Fruit fly (Drosophila melanogaster) whole organism, embryonic: ENCODE measurements around the gene PolE2.

ENCODE experiments used
- Abd-B ChIP-seq: fragments of 200-800 bp; sonication (Bioruptor generic); optimal IDR thresholded peaks from 2 replicates; lab custom pipeline; 2018; ENCODE audit warnings: missing biosample characterization, mild to moderate bottlenecking, missing genetic modification characterization, moderate library complexity
- Aef1 ChIP-seq: fragments of 200-800 bp; sonication (Bioruptor generic); IDR thresholded peaks from 3 replicates; pipeline ENCODE4 v1.3.6; 2022; ENCODE audit warnings: missing biosample characterization, missing genetic modification characterization
- B-H1 ChIP-seq: fragments of 200-800 bp; sonication (Bioruptor generic); IDR thresholded peaks from 3 replicates; pipeline ENCODE4 v1.3.6; 2022; ENCODE audit warnings: missing biosample characterization, missing genetic modification characterization
- CG10147 ChIP-seq: fragments of 200-800 bp; sonication (Bioruptor generic); optimal IDR thresholded peaks from 2 replicates; lab custom pipeline; 2019; ENCODE audit warnings: missing biosample characterization, mild to moderate bottlenecking, missing genetic modification characterization, moderate library complexity
- CG10366 ChIP-seq: fragments of 200-800 bp; sonication (Bioruptor generic); IDR thresholded peaks from 2 replicates; pipeline ENCODE4 v1.3.6; 2022; ENCODE audit warnings: missing biosample characterization, missing genetic modification characterization
- CG11093 ChIP-seq: fragments of 200-800 bp; sonication (Bioruptor generic); IDR thresholded peaks from 3 replicates; pipeline ENCODE4 v1.3.6; 2022; ENCODE audit warnings: missing biosample characterization, missing genetic modification characterization
- CG11398 ChIP-seq: fragments of 200-800 bp; sonication (Bioruptor generic); optimal IDR thresholded peaks from 2 replicates; lab custom pipeline; 2016; ENCODE audit warnings: missing biosample characterization, missing genetic modification characterization
- CG16779 ChIP-seq: fragments of 200-800 bp; sonication (Bioruptor generic); IDR thresholded peaks from 2 replicates; pipeline ENCODE4 v1.3.6; 2022; ENCODE audit warnings: missing biosample characterization, missing genetic modification characterization
- CG17385 ChIP-seq: fragments of 200-800 bp; sonication (Bioruptor generic); optimal IDR thresholded peaks from 3 replicates; lab custom pipeline; 2018; ENCODE audit warnings: missing biosample characterization, mild to moderate bottlenecking, missing genetic modification characterization
- CG17829 ChIP-seq: fragments of 200-800 bp; optimal IDR thresholded peaks from 2 replicates; lab custom pipeline; 2019; ENCODE audit warnings: missing biosample characterization, mild to moderate bottlenecking, missing genetic modification characterization, moderate library complexity
- CG30403 ChIP-seq: fragments of 200-800 bp; sonication (Bioruptor generic); optimal IDR thresholded peaks from 3 replicates; lab custom pipeline; 2016; ENCODE audit warnings: missing biosample characterization, missing genetic modification characterization
- CG4328 ChIP-seq: fragments of 200-800 bp; sonication (Bioruptor generic); optimal IDR thresholded peaks from 3 replicates; lab custom pipeline; 2017; ENCODE audit warnings: missing biosample characterization, missing genetic modification reagents, missing genetic modification characterization
- CG6254 ChIP-seq: fragments of 200-800 bp; sonication (Bioruptor generic); optimal IDR thresholded peaks from 3 replicates; lab custom pipeline; 2017; ENCODE audit warnings: mild to moderate bottlenecking, missing biosample characterization, missing genetic modification reagents, missing genetic modification characterization
- CG6813 ChIP-seq: fragments of 200-800 bp; sonication (Bioruptor generic); optimal IDR thresholded peaks from 2 replicates; lab custom pipeline; 2017; ENCODE audit warnings: missing biosample characterization, missing genetic modification characterization, mild to moderate bottlenecking, moderate library complexity, missing genetic modification reagents
- CG8359 ChIP-seq: fragments of 200-800 bp; sonication (Bioruptor generic); optimal IDR thresholded peaks from 2 replicates; lab custom pipeline; 2017; ENCODE audit warnings: missing biosample characterization, mild to moderate bottlenecking, missing genetic modification characterization, borderline replicate concordance
- Dref ChIP-seq: fragments of 200-800 bp; sonication (Bioruptor generic); IDR thresholded peaks from 2 replicates; pipeline ENCODE4 v1.3.6; 2022; ENCODE audit warnings: missing biosample characterization, missing genetic modification characterization
- E2f2 ChIP-seq: fragments of 200-800 bp; sonication (Bioruptor generic); IDR thresholded peaks from 2 replicates; pipeline ENCODE4 v1.3.6; 2022; ENCODE audit warnings: missing biosample characterization, missing genetic modification characterization
- Fer1 ChIP-seq: fragments of 200-800 bp; sonication (Bioruptor generic); optimal IDR thresholded peaks from 2 replicates; lab custom pipeline; 2017; ENCODE audit warnings: missing biosample characterization, mild to moderate bottlenecking, missing genetic modification characterization
- GATAe ChIP-seq: fragments of 200-800 bp; sonication (Bioruptor generic); conservative IDR thresholded peaks from 2 replicates; pipeline ENCODE4 v1.3.6; 2022; ENCODE audit warnings: missing biosample characterization, missing genetic modification characterization
- Gsc ChIP-seq: fragments of 200-800 bp; sonication (Bioruptor generic); IDR thresholded peaks from 2 replicates; pipeline ENCODE4 v1.3.6; 2022; ENCODE audit warnings: missing biosample characterization, missing genetic modification characterization
- HLH4C ChIP-seq: fragments of 200-800 bp; sonication (Bioruptor generic); IDR thresholded peaks from 3 replicates; pipeline ENCODE4 v1.3.6; 2022; ENCODE audit warnings: missing biosample characterization, missing genetic modification characterization; ENCODE audit not compliant: partially characterized antibody
- Hr3 ChIP-seq: fragments of 200-800 bp; sonication (Bioruptor generic); optimal IDR thresholded peaks from 3 replicates; lab custom pipeline; 2016; ENCODE audit warnings: missing biosample characterization, missing genetic modification characterization
- Jarid2 ChIP-seq: fragments of 200-800 bp; sonication (Bioruptor generic); optimal IDR thresholded peaks from 3 replicates; lab custom pipeline; 2017; ENCODE audit warnings: mild to moderate bottlenecking, missing biosample characterization, missing genetic modification reagents, missing genetic modification characterization
- Lim3 ChIP-seq: fragments of 200-800 bp; sonication (Bioruptor generic); IDR thresholded peaks from 2 replicates; pipeline ENCODE4 v1.3.6; 2022; ENCODE audit warnings: missing biosample characterization, missing genetic modification characterization
- NK7.1 ChIP-seq: fragments of 200-800 bp; sonication (Bioruptor generic); optimal IDR thresholded peaks from 3 replicates; lab custom pipeline; 2016; ENCODE audit warnings: missing biosample characterization, missing genetic modification characterization
- Nf-YA ChIP-seq: fragments of 200-800 bp; sonication (Bioruptor generic); IDR thresholded peaks from 2 replicates; pipeline ENCODE4 v1.3.6; 2022; ENCODE audit warnings: missing biosample characterization, missing genetic modification characterization
- Optix ChIP-seq: fragments of 200-800 bp; sonication (Bioruptor generic); IDR thresholded peaks from 3 replicates; pipeline ENCODE4 v1.3.6; 2022; ENCODE audit warnings: missing biosample characterization, missing genetic modification characterization
- Ravus ChIP-seq: fragments of 200-800 bp; sonication (Bioruptor generic); IDR thresholded peaks from 2 replicates; pipeline ENCODE4 v1.3.6; 2022; ENCODE audit warnings: missing biosample characterization, missing genetic modification characterization
- Spps ChIP-seq: fragments of 200-800 bp; sonication (Bioruptor generic); optimal IDR thresholded peaks from 2 replicates; lab custom pipeline; 2018; ENCODE audit warnings: missing biosample characterization, mild to moderate bottlenecking, missing genetic modification characterization
- TFAM ChIP-seq: fragments of 200-800 bp; sonication (Bioruptor generic); optimal IDR thresholded peaks from 2 replicates; lab custom pipeline; 2017; ENCODE audit warnings: missing biosample characterization, missing genetic modification characterization, inconsistent platforms
- YL-1 ChIP-seq: fragments of 200-800 bp; sonication (Bioruptor generic); optimal IDR thresholded peaks from 3 replicates; lab custom pipeline; 2017; ENCODE audit warnings: missing biosample characterization, mild to moderate bottlenecking, missing genetic modification characterization
- ara ChIP-seq: fragments of 200-800 bp; sonication (Bioruptor generic); IDR thresholded peaks from 2 replicates; pipeline ENCODE4 v1.3.6; 2022; ENCODE audit warnings: missing biosample characterization, missing genetic modification characterization
- bab2 ChIP-seq: fragments of 200-800 bp; sonication (Bioruptor generic); optimal IDR thresholded peaks from 2 replicates; lab custom pipeline; 2016; ENCODE audit warnings: missing biosample characterization, missing genetic modification characterization
- bsh ChIP-seq, 2 experiments: fragments of 200-800 bp; sonication (Bioruptor generic); optimal IDR thresholded peaks; 2 replicates each; lab custom pipeline; 2017 to 2018; ENCODE audit warnings: mild to moderate bottlenecking in 2 of 2, missing biosample characterization in 2 of 2, missing genetic modification characterization in 2 of 2, moderate library complexity in 1 of 2
- chif ChIP-seq, 2 experiments: fragments of 200-800 bp; sonication (Bioruptor generic); optimal IDR thresholded peaks; 3 replicates each; lab custom pipeline; 2016; ENCODE audit warnings: missing biosample characterization in 2 of 2, missing genetic modification characterization in 2 of 2
- dati ChIP-seq: fragments of 200-800 bp; sonication (Bioruptor generic); IDR thresholded peaks from 2 replicates; pipeline ENCODE4 v1.3.6; 2022; ENCODE audit warnings: missing biosample characterization, missing genetic modification characterization
- fu2 ChIP-seq: fragments of 200-800 bp; sonication (Bioruptor generic); optimal IDR thresholded peaks from 2 replicates; lab custom pipeline; 2016; ENCODE audit warnings: missing biosample characterization, missing genetic modification characterization
- ham ChIP-seq: fragments of 200-800 bp; sonication (Bioruptor generic); IDR thresholded peaks from 2 replicates; pipeline ENCODE4 v1.3.6; 2022; ENCODE audit warnings: missing biosample characterization, missing genetic modification characterization
- inv ChIP-seq: fragments of 200-800 bp; sonication (Bioruptor generic); IDR thresholded peaks from 2 replicates; pipeline ENCODE4 v1.3.6; 2022; ENCODE audit warnings: missing biosample characterization, missing genetic modification characterization; ENCODE audit not compliant: partially characterized antibody
- lola ChIP-seq, 3 experiments: fragments of >200 bp in 2 of 3; fragments of 200-800 bp in 1 of 3; sonication (Bioruptor generic) in 1 of 3; optimal IDR thresholded peaks; 2 replicates each; lab custom pipeline; 2017 to 2019; ENCODE audit warnings: missing biosample characterization in 3 of 3, missing genetic modification characterization in 3 of 3, mild to moderate bottlenecking in 1 of 3, moderate library complexity in 1 of 3
- odd ChIP-seq: fragments of 200-800 bp; sonication (Bioruptor generic); optimal IDR thresholded peaks from 2 replicates; lab custom pipeline; 2017; ENCODE audit warnings: missing biosample characterization, mild to moderate bottlenecking, missing genetic modification characterization
- repo ChIP-seq: fragments of 200-800 bp; sonication (Bioruptor generic); optimal IDR thresholded peaks from 2 replicates; lab custom pipeline; 2016; ENCODE audit warnings: missing biosample characterization, missing genetic modification characterization
- seq ChIP-seq: fragments of 200-800 bp; sonication (Bioruptor generic); IDR thresholded peaks from 2 replicates; pipeline ENCODE4 v1.3.6; 2022; ENCODE audit warnings: missing biosample characterization, missing genetic modification characterization
- slp2 ChIP-seq: fragments of 200-800 bp; sonication (Bioruptor generic); optimal IDR thresholded peaks from 2 replicates; lab custom pipeline; 2016; ENCODE audit warnings: missing biosample characterization, missing genetic modification characterization
- stc ChIP-seq: fragments of 200-800 bp; sonication (Bioruptor generic); IDR thresholded peaks from 2 replicates; pipeline ENCODE4 v1.3.6; 2022; ENCODE audit warnings: missing biosample characterization, missing genetic modification characterization
- sug ChIP-seq: fragments of 200-800 bp; optimal IDR thresholded peaks from 2 replicates; lab custom pipeline; 2019; ENCODE audit warnings: missing biosample characterization, mild to moderate bottlenecking, missing genetic modification characterization, moderate library complexity
- usp ChIP-seq: fragments of >200 bp; optimal IDR thresholded peaks from 2 replicates; lab custom pipeline; 2017; ENCODE audit warnings: missing biosample characterization, missing genetic modification characterization
- zen2 ChIP-seq: fragments of 200-800 bp; sonication (Bioruptor generic); IDR thresholded peaks from 3 replicates; pipeline ENCODE4 v1.3.6; 2022; ENCODE audit warnings: missing biosample characterization, missing genetic modification characterization; ENCODE audit not compliant: partially characterized antibody

The PolE2 gene

dm6 chr3L:5926015-5926988 is 29.1 kb upstream of the PolE2 start (continued):
- TF ChIP-seq CG10366 (GFP tag; lab: Robert Waterston, UW) (peak; percentile 44), Aef1 (GFP tag; lab: Robert Waterston, UW) (no peak), E2f2 (GFP tag; lab: Robert Waterston, UW) (0 out of 2 replicates have a peak, but pooled peaks have one; percentile 14), CG17829 (tag; lab: Kevin White, UChicago) (peak; percentile 28), zen2 (GFP tag; lab: Robert Waterston, UW) (no peak), Optix (GFP tag; lab: Robert Waterston, UW) (peak; percentile 32; the same call in 1 of the 3 replicates), fu2 (GFP tag; lab: Kevin White, UChicago) (peak; percentile 1), bab2 (peak; percentile 36), Jarid2 (no peak), CG6813 (GFP tag; lab: Kevin White, UChicago) (no peak), TFAM (GFP tag; lab: Kevin White, UChicago) (no peak), stc (no peak), CG6254 (GFP tag; lab: Kevin White, UChicago) (no peak), CG11093 (no peak), seq (0 out of 2 replicates have a peak, but pooled peaks have one; percentile 38), lola (GFP tag; optimal IDR thresholded peaks at IDR 0.05; lab: Kevin White, UChicago) (peak in 1 of 3 experiments; percentile 21), Gsc (no peak), CG17385 (peak; percentile 42), dati (GFP tag; lab: Robert Waterston, UW) (no peak), inv (GFP tag; lab: Robert Waterston, UW) (no peak), CG8359 (no peak), CG11398 (GFP tag; lab: Kevin White, UChicago) (peak; percentile 29), slp2 (GFP tag; lab: Kevin White, UChicago) (no peak), Abd-B (GFP tag; lab: Kevin White, UChicago) (peak; percentile 1), Fer1 (no peak), CG30403 (GFP tag; lab: Kevin White, UChicago) (peak; percentile 59), bsh (GFP tag; optimal IDR thresholded peaks at IDR 0.05; lab: Kevin White, UChicago) (peak in 1 of 2 experiments; percentile 65), Ravus (GFP tag; lab: Robert Waterston, UW) (no peak), Lim3 (GFP tag; lab: Robert Waterston, UW) (no peak), HLH4C (GFP tag; lab: Robert Waterston, UW) (no peak), CG10147 (GFP tag; lab: Kevin White, UChicago) (no peak), Nf-YA (no peak), Hr3 (peak; percentile 35), repo (GFP tag; lab: Kevin White, UChicago) (no peak), odd (no peak), sug (no peak), Dref (no peak), ara (GFP tag; lab: Robert Waterston, UW) (0 out of 2 replicates have a peak, but pooled peaks have one; percentile 28), NK7.1 (GFP tag; lab: Kevin White, UChicago) (no peak), YL-1 (no peak), B-H1 (GFP tag; lab: Robert Waterston, UW) (peak; percentile 39; the same call in 1 of the 3 replicates), CG16779 (GFP tag; lab: Robert Waterston, UW) (no peak), ham (GFP tag; lab: Robert Waterston, UW) (no peak), CG4328 (GFP tag; lab: Kevin White, UChicago) (no peak), chif (GFP tag; optimal IDR thresholded peaks at IDR 0.05; lab: Kevin White, UChicago) (peak in 1 of 2 experiments; percentile 34), Spps (peak; percentile 25), GATAe (GFP tag; lab: Robert Waterston, UW) (no peak), usp (GFP tag; lab: Kevin White, UChicago) (no peak)
